Worm (Caenorhabditis elegans): Measurements from ENCODE around the gene K05F1.13.

K05F1.13 gene

DNA sequence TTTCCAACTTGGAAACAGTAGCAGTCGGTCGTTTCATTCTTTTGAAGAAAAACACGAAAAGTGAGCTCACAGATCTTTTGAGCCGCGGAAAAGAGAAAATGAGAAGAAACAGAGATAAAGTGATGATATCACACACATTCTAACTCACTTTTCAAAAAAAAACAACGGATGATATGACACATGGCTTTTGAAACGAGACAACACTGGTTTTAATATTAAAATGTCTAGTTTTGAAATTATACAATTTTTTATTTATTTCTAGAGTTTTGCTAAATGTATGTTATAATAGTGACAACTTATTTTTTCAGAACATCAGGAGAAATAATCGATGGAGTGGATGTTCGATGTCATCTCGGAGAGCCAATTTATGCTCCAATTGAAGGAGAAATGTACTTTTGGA lies 3.6 kb downstream of the K05F1.13 start, which contains the start of gene K05F1.14:
K05F1.14 (minus strand) TSS at position 101 of the 400 bp plus-strand sequence.
- no peak for TF ChIP-seq unc-62 (GFP tag; optimal IDR thresholded peaks at IDR 0.05)
- no peak for TF ChIP-seq egl-5 (tag; optimal IDR thresholded peaks at IDR 0.05)
- TF ChIP-seq jun-1 (tag; optimal IDR thresholded peaks at IDR 0.05), result no peak
- TF ChIP-seq ztf-4 (tag; optimal IDR thresholded peaks at IDR 0.05), result no peak
- no peak for TF ChIP-seq ceh-16 (tag; optimal IDR thresholded peaks at IDR 0.05)
- TF ChIP-seq nfya-1 (tag; optimal IDR thresholded peaks at IDR 0.05; ENCODE audit: insufficient read depth), result no peak
- no peak for TF ChIP-seq nhr-67 (tag; optimal IDR thresholded peaks at IDR 0.05)
- no peak for TF ChIP-seq nhr-237 (tag; optimal IDR thresholded peaks at IDR 0.05)

DNA sequence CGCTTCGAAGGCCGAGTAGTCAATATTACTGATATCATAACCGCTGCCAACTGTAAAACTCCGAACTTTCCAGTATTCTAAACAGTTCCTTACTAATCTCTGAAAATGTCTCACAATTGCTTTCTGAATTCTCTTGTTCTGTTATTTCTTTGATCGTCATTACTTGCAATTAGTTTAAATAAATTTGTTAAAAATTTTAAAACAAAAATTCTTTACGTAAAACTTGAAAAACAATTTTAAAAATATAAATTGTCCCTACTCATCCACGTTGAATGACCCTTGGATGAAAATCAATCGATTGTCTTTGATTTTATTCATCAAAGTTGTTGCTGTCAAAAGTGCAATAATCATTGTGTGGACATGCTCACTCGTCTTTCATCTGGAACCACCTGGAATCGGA lies 5.3 kb downstream of the K05F1.13 start, which contains the start of gene acdh-8:
acdh-8 (plus strand) TSS at position 301 of the 400 bp plus-strand sequence.
- no peak for TF ChIP-seq daf-12 (tag; optimal IDR thresholded peaks at IDR 0.05)
- TF ChIP-seq nhr-23 (tag; optimal IDR thresholded peaks at IDR 0.05), result no peak
- no peak for TF ChIP-seq ama-1 (optimal IDR thresholded peaks at IDR 0.05)
- no peak for TF ChIP-seq fkh-10 (GFP tag; optimal IDR thresholded peaks at IDR 0.05)
- TF ChIP-seq ztf-4 (tag; optimal IDR thresholded peaks at IDR 0.05), result no peak
- no peak for TF ChIP-seq unc-62 (GFP tag; optimal IDR thresholded peaks at IDR 0.05)
- TF ChIP-seq elt-1 (tag; optimal IDR thresholded peaks at IDR 0.05), result no peak
- TF ChIP-seq lin-15B (tag; optimal IDR thresholded peaks at IDR 0.05), result no peak
- TF ChIP-seq egl-5 (tag; optimal IDR thresholded peaks at IDR 0.05), result no peak
- TF ChIP-seq pha-4 (tag; optimal IDR thresholded peaks at IDR 0.05), result no peak
- no peak for TF ChIP-seq elt-2 (tag; optimal IDR thresholded peaks at IDR 0.05)
- TF ChIP-seq ZK546.5 (tag; optimal IDR thresholded peaks at IDR 0.05), result no peak
- TF ChIP-seq ztf-11 (tag; optimal IDR thresholded peaks at IDR 0.05), result no peak
- no peak for TF ChIP-seq lin-39 (tag; optimal IDR thresholded peaks at IDR 0.05)

DNA sequence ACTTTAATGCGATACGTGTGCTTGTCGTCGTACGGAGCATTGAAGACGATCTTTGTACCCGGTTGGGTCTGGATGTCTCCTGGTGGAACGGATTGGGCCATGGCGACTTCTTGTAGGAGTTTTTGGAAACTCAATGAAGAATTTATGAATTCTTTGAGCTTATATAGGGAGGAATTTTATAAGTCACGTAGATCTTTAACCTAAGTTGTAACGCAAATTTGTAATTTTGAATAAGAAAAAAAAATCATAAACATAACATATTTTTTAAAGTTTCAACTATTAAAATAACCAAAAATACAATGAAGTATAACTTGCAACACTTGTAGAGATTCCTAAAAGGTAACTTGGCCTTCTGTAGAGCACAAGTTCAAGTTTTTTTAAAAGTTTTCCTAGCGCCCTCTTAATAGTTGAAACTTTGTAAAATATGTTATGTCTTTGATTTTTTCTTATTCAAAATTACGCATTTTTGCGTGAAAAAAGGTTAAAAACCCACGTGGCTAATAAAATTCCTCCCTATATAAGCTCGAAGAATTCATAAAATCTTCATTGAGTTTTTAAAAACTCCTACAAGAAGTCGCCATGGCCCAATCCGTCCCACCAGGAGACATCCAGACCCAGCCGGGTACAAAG lies 8.5 kb downstream of the K05F1.13 start, which contains the start of the genes msp-63 and msp-142:
msp-63 (minus strand) TSS at position 101 of the 630 bp plus-strand sequence.
msp-142 (plus strand) TSS at position 580 of the 630 bp plus-strand sequence.
- no peak for TF ChIP-seq skn-1 (tag; optimal IDR thresholded peaks at IDR 0.05)
- no peak for TF ChIP-seq tbx-2 (tag; optimal IDR thresholded peaks at IDR 0.05)
- no peak for TF ChIP-seq eor-1 (tag; optimal IDR thresholded peaks at IDR 0.05)
- TF ChIP-seq nhr-23 (tag; optimal IDR thresholded peaks at IDR 0.05), result no peak
- TF ChIP-seq mml-1 (tag; optimal IDR thresholded peaks at IDR 0.05), result no peak
- TF ChIP-seq lsy-12 (tag; optimal IDR thresholded peaks at IDR 0.05), result no peak
- no peak for TF ChIP-seq nhr-67 (tag; optimal IDR thresholded peaks at IDR 0.05)
- no peak for TF ChIP-seq ztf-4 (tag; optimal IDR thresholded peaks at IDR 0.05)
- TF ChIP-seq ceh-9 (tag; optimal IDR thresholded peaks at IDR 0.05), result no peak
- TF ChIP-seq daf-12 (tag; optimal IDR thresholded peaks at IDR 0.05), result no peak
- no peak for TF ChIP-seq pha-4 (tag; optimal IDR thresholded peaks at IDR 0.05)
- no peak for TF ChIP-seq lin-39 (tag; optimal IDR thresholded peaks at IDR 0.05)

DNA sequence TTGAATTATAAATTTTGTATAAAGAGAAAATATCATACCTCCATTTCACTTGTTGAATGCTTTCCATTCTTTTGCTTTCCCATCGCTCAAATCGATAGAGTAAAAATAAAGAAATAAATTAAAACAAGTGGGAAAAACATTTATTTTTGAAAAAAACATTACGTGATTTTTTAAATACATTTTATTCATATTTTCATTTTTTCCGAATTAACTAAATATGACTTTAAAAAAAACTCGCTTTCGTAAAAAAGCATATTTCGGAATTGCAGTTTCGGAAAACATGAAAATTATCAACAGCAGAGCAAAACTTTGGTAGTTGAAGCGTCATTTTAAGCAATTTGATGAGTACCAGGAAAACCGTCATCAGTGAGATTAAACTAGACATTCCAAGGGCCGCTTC lies 10.6 kb downstream of the K05F1.13 start, which contains the start of gene K05F1.8:
K05F1.8 (minus strand) TSS at position 101 of the 400 bp plus-strand sequence.
- TF ChIP-seq snpc-4 (tag; optimal IDR thresholded peaks at IDR 0.05), result no peak
- no peak for TF ChIP-seq sea-2 (GFP tag; optimal IDR thresholded peaks at IDR 0.05)
- TF ChIP-seq ceh-9 (tag; optimal IDR thresholded peaks at IDR 0.05), result no peak
- TF ChIP-seq fos-1 (tag; optimal IDR thresholded peaks at IDR 0.05), result no peak
- no peak for TF ChIP-seq nhr-43 (tag; optimal IDR thresholded peaks at IDR 0.05; ENCODE audit: poor library complexity, severe bottlenecking)
- no peak for TF ChIP-seq ceh-28 (tag; optimal IDR thresholded peaks at IDR 0.05)

DNA sequence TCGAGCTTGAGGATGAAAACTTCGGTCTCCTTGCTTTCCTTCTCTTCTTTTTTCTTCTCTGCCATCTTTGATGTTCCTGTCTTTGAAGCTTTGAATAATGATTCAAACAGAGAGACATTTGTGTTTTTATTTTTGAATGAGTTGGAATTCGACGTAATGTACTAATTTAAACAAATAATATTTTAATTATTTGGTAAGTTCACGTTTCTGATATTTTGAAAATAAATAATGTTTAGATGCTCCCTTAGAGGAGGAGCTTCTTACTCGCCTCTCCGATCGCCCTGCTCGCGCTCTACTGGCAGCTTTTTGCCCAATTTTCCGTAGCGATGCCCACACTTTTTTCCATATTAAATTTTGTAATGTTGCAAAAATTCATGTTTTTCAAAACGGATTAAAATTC lies 12.2 kb downstream of the K05F1.13 start, which contains the start of the genes K05F1.9 and K05F1.1:
K05F1.9 (minus strand) TSS at position 101 of the 400 bp plus-strand sequence.
K05F1.1 (plus strand) TSS at position 308 of the 400 bp plus-strand sequence.
- no peak for TF ChIP-seq elt-1 (tag; optimal IDR thresholded peaks at IDR 0.05)
- TF ChIP-seq pha-4 (tag; optimal IDR thresholded peaks at IDR 0.05), result no peak
- no peak for TF ChIP-seq tbx-2 (tag; optimal IDR thresholded peaks at IDR 0.05)
- no peak for TF ChIP-seq zag-1 (tag; optimal IDR thresholded peaks at IDR 0.05)
- TF ChIP-seq eor-1 (tag; optimal IDR thresholded peaks at IDR 0.05), result no peak
- TF ChIP-seq ZK546.5 (tag; optimal IDR thresholded peaks at IDR 0.05), result no peak

All from whole organism, L3 larva.